Worm (Caenorhabditis elegans): Measurements from ENCODE around the gene C30H6.9.

DNA sequence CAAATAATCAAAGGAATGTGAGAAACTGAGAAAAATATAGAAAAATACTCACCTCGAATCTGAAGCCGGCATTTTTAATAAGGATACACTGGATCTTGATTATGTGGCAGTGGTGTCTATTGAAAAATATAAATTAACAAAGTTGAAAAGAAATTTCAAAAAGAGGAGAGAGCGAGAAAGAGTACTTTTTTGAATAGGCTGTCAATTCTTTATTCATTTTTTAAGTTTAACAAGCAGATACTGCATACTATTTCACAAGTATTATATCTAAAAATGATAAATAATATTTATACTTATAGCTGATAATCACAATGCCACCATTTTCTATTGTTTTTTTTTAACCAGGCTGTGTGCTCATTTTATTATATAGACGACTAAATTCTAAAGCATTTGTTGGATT, 37.8 kb upstream of the C30H6.9 start, which contains the start of gene npr-26:
- no peak for TF ChIP-seq him-1 (tag; optimal IDR thresholded peaks at IDR 0.05)
- TF ChIP-seq W03F9.2 (tag; optimal IDR thresholded peaks at IDR 0.05) = no peak
- TF ChIP-seq dao-5 (tag; optimal IDR thresholded peaks at IDR 0.05) = no peak
